Fruit fly (Drosophila melanogaster) whole organism: ENCODE results near the gene CG31445.

Source experiments
- EcR ChIP-seq, 2 experiments: fragments of >200 bp; optimal IDR thresholded peaks; 2 replicates each; lab custom pipeline; 2017; ENCODE audit warnings: missing biosample characterization in 2 of 2, missing genetic modification characterization in 2 of 2, missing genetic modification reagents in 2 of 2
- psq ChIP-seq: fragments of >200 bp; optimal IDR thresholded peaks from 2 replicates; lab custom pipeline; 2017

- no peak for TF ChIP-seq psq (lab: Kevin White, UChicago)
- no peak for TF ChIP-seq EcR (GFP tag; optimal IDR thresholded peaks at IDR 0.05; lab: Kevin White, UChicago)
Observed at dm6 chr3R:29204612-29205480, 39.8 kb downstream of the CG31445 start.
